Worm (Caenorhabditis elegans) whole organism, L1 larva: ENCODE measurements around the gene lec-4.

Experiments used
- lir-3 ChIP-seq: sonication (generic microtip); optimal IDR thresholded peaks from 2 replicates; lab custom pipeline; 2016; ENCODE audit warnings: mild to moderate bottlenecking, missing genetic modification characterization, moderate library complexity, missing compliant biosample characterization; ENCODE audit not compliant: poor library complexity
- lsy-2 ChIP-seq, 2 experiments: fragments of 150-350 bp; optimal IDR thresholded peaks; 2 replicates each; lab custom pipeline; 2014; ENCODE audit warnings: missing biosample characterization in 2 of 2, missing genetic modification characterization in 2 of 2

DNA sequence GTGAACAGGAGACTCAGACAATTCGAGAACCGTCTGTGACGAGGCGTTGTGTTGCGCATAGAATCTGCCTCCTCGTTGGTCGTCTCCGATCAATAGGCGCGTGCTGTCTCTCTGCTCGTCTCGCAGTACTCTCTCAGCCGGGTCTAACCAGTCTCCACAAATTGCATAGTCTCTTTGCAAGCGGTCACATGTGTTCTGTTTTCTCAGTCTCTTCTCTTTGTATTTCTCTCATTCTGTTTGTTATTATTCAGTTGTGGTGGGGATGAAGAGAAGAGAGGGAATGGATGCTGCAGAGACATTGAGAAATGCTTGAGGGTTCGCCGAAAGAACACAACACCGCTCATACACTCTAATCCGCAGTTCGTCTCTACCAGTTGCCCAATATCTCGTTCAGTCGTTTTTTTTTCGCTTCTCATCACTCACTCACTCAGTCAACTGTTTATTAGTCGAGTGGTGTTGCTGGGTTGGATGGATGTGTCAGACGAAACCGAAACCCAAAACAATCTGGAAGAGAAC lies 28.3 kb upstream of the lec-4 start:
- TF ChIP-seq lsy-2 (tag; optimal IDR thresholded peaks at IDR 0.05; lab: Kevin White, UChicago) (peak; percentile 94 to 96), lir-3 (tag; lab: Kevin White, UChicago) (peak; percentile 90)
